Fruit fly (Drosophila melanogaster) whole organism: ENCODE results near the gene Usp1.

Source experiments
- CG8478 ChIP-seq: fragments of >200 bp; optimal IDR thresholded peaks from 2 replicates; lab custom pipeline; 2018; ENCODE audit warnings: inconsistent platforms
- EcR ChIP-seq, 2 experiments: fragments of >200 bp; optimal IDR thresholded peaks; 2 replicates each; lab custom pipeline; 2017; ENCODE audit warnings: missing biosample characterization in 2 of 2, missing genetic modification characterization in 2 of 2, missing genetic modification reagents in 2 of 2
- pan ChIP-seq: fragments of >200 bp; optimal IDR thresholded peaks from 2 replicates; lab custom pipeline; 2017

Usp1 gene

DNA sequence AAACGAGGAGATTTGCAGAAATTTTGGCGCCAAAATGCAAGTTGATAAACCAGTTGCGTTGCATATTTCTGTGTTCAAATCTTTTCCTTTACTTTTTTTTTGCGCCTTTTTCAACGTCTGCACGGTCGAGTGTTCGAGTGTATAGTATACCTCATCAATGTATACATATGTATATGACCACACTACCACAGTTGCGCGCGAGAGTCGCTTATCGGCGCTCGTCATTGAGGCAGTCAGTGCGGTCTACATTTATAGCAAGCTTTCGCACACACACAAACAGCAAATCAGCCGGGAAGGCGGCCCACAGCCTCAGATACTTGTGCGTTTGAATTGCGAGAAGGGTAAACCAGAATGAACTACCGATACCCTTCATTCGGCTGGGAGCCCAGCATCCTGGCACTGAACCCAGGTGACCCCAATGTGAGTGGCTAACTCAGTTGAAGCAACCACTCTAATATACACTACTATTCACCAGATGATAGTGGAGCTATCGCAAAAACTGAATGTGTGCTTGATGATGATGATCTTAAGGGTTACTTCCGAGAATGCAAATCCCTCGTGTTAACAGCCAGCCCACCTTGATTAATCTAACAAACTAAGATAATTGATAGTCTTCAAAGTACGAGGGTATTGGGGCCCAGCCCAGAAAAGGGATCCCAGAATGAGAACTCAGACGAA is 54.1 kb downstream of the Usp1 start:
- TF ChIP-seq EcR (GFP tag; optimal IDR thresholded peaks at IDR 0.05; lab: Kevin White, UChicago) = peak in 1 of 2 experiments; percentile 45
- TF ChIP-seq CG8478 (lab: Kevin White, UChicago) = no peak

DNA sequence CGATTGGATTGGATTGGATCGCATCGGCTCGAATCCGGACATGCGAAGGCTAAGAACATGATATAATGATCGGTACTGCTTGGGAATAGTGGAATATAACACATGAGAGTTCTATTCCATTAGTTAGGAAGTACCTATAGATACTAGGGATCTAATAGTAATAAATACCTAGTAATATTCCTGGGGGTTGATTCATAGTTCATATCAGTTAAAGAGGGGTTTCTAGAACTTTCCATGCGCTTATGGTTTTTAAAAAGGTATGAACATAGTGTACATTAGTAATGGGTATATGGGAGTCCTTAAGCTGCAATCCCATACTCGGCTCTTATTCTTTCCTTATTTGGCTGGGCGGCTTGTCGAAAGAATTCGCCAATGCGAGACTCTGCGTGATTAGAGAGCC is 55.4 kb downstream of the Usp1 start:
- TF ChIP-seq pan = peak; percentile 66
- TF ChIP-seq EcR (GFP tag; optimal IDR thresholded peaks at IDR 0.05; lab: Kevin White, UChicago) = no peak
